Fruit fly (Drosophila melanogaster) whole organism, embryonic: ENCODE data around the gene ca.

Experiments
- CG10147 ChIP-seq: fragments of 200-800 bp; sonication (Bioruptor generic); optimal IDR thresholded peaks from 2 replicates; lab custom pipeline; 2019; ENCODE audit warnings: missing biosample characterization, mild to moderate bottlenecking, missing genetic modification characterization, moderate library complexity
- CG10654 ChIP-seq: fragments of 200-800 bp; sonication (Bioruptor generic); optimal IDR thresholded peaks from 2 replicates; lab custom pipeline; 2016; ENCODE audit warnings: missing biosample characterization, missing genetic modification characterization
- CG10959 ChIP-seq: fragments of 200-800 bp; sonication (Bioruptor generic); IDR thresholded peaks from 2 replicates; pipeline ENCODE4 v1.3.6; 2022; ENCODE audit warnings: missing biosample characterization, missing genetic modification characterization
- CG11723 ChIP-seq: fragments of 200-800 bp; sonication (Bioruptor generic); optimal IDR thresholded peaks from 2 replicates; lab custom pipeline; 2017; ENCODE audit warnings: missing biosample characterization, mild to moderate bottlenecking, missing genetic modification characterization
- CG12299 ChIP-seq: fragments of 200-800 bp; sonication (Bioruptor generic); optimal IDR thresholded peaks from 2 replicates; lab custom pipeline; 2018; ENCODE audit warnings: missing biosample characterization, mild to moderate bottlenecking, missing genetic modification characterization
- CG12744 ChIP-seq: fragments of 200-800 bp; sonication (Bioruptor generic); optimal IDR thresholded peaks from 2 replicates; lab custom pipeline; 2016; ENCODE audit warnings: missing biosample characterization, missing genetic modification characterization
- CG13123 ChIP-seq: fragments of 200-800 bp; sonication (Bioruptor generic); optimal IDR thresholded peaks from 2 replicates; lab custom pipeline; 2016; ENCODE audit warnings: missing biosample characterization, missing genetic modification characterization
- CG14860 ChIP-seq: fragments of 200-800 bp; sonication (Bioruptor generic); IDR thresholded peaks from 3 replicates; pipeline ENCODE4 v1.3.6; 2022; ENCODE audit warnings: missing biosample characterization, missing genetic modification characterization; ENCODE audit not compliant: partially characterized antibody
- CG15073 ChIP-seq: fragments of 200-800 bp; sonication (Bioruptor generic); optimal IDR thresholded peaks from 2 replicates; lab custom pipeline; 2016; ENCODE audit warnings: missing biosample characterization, missing genetic modification characterization
- CG15601 ChIP-seq: fragments of 200-800 bp; sonication (Bioruptor generic); optimal IDR thresholded peaks from 3 replicates; lab custom pipeline; 2019; ENCODE audit warnings: missing biosample characterization, mild to moderate bottlenecking, missing genetic modification characterization, moderate library complexity
- CG16863 ChIP-seq: fragments of 200-800 bp; sonication (Bioruptor generic); optimal IDR thresholded peaks from 3 replicates; lab custom pipeline; 2016; ENCODE audit warnings: missing biosample characterization, missing genetic modification characterization
- CG17359 ChIP-seq: fragments of 200-800 bp; sonication (Bioruptor generic); optimal IDR thresholded peaks from 3 replicates; lab custom pipeline; 2018; ENCODE audit warnings: missing biosample characterization, mild to moderate bottlenecking, missing genetic modification characterization, moderate library complexity
- CG17385 ChIP-seq: fragments of 200-800 bp; sonication (Bioruptor generic); optimal IDR thresholded peaks from 3 replicates; lab custom pipeline; 2018; ENCODE audit warnings: missing biosample characterization, mild to moderate bottlenecking, missing genetic modification characterization
- CG17829 ChIP-seq: fragments of 200-800 bp; optimal IDR thresholded peaks from 2 replicates; lab custom pipeline; 2019; ENCODE audit warnings: missing biosample characterization, mild to moderate bottlenecking, missing genetic modification characterization, moderate library complexity
- CG3995 ChIP-seq: fragments of 200-800 bp; sonication (Bioruptor generic); optimal IDR thresholded peaks from 3 replicates; lab custom pipeline; 2016; ENCODE audit warnings: missing biosample characterization, missing genetic modification characterization
- CG4424 ChIP-seq: fragments of 200-800 bp; sonication (Bioruptor generic); optimal IDR thresholded peaks from 3 replicates; lab custom pipeline; 2016; ENCODE audit warnings: missing biosample characterization, missing genetic modification characterization
- CG4854 ChIP-seq: fragments of 200-800 bp; sonication (Bioruptor generic); optimal IDR thresholded peaks from 2 replicates; lab custom pipeline; 2016; ENCODE audit warnings: missing biosample characterization, missing genetic modification characterization, inconsistent platforms
- CG7928 ChIP-seq: fragments of 200-800 bp; sonication (Bioruptor generic); optimal IDR thresholded peaks from 2 replicates; lab custom pipeline; 2017; ENCODE audit warnings: missing biosample characterization, mild to moderate bottlenecking, missing genetic modification characterization
- CG8478 ChIP-seq: fragments of >200 bp; optimal IDR thresholded peaks from 2 replicates; lab custom pipeline; 2018
- CG8924 ChIP-seq: fragments of 200-800 bp; optimal IDR thresholded peaks from 3 replicates; lab custom pipeline; 2019; ENCODE audit warnings: missing biosample characterization, mild to moderate bottlenecking, missing genetic modification characterization, moderate library complexity
- CG9215 ChIP-seq: fragments of 200-800 bp; sonication (Bioruptor generic); IDR thresholded peaks from 2 replicates; pipeline ENCODE4 v1.3.6; 2022; ENCODE audit warnings: missing biosample characterization, missing genetic modification characterization
- CG9817 ChIP-seq: fragments of 200-800 bp; sonication (Bioruptor generic); optimal IDR thresholded peaks from 2 replicates; lab custom pipeline; 2018; ENCODE audit warnings: missing biosample characterization, mild to moderate bottlenecking, missing genetic modification characterization, moderate library complexity
- CHES-1-like ChIP-seq: fragments of 200-800 bp; sonication (Bioruptor generic); optimal IDR thresholded peaks from 2 replicates; lab custom pipeline; 2016; ENCODE audit warnings: missing biosample characterization, missing genetic modification characterization
- Doc2 ChIP-seq: fragments of 200-800 bp; sonication (Bioruptor generic); IDR thresholded peaks from 2 replicates; pipeline ENCODE4 v1.3.6; 2022; ENCODE audit warnings: missing biosample characterization, missing genetic modification characterization
- Dref ChIP-seq: fragments of 200-800 bp; sonication (Bioruptor generic); IDR thresholded peaks from 2 replicates; pipeline ENCODE4 v1.3.6; 2022; ENCODE audit warnings: missing biosample characterization, missing genetic modification characterization
- H2.0 ChIP-seq: fragments of 200-800 bp; sonication (Bioruptor generic); IDR thresholded peaks from 2 replicates; pipeline ENCODE4 v1.3.6; 2022; ENCODE audit warnings: missing biosample characterization, missing genetic modification characterization
- Hr51 ChIP-seq, 2 experiments: fragments of 200-800 bp; sonication (Bioruptor generic); optimal IDR thresholded peaks; 2 replicates in 1 of 2; 3 replicates in 1 of 2; lab custom pipeline; 2016 to 2018; ENCODE audit warnings: missing biosample characterization in 2 of 2, missing genetic modification characterization in 2 of 2, mild to moderate bottlenecking in 1 of 2, moderate library complexity in 1 of 2
- Jarid2 ChIP-seq: fragments of 200-800 bp; sonication (Bioruptor generic); optimal IDR thresholded peaks from 3 replicates; lab custom pipeline; 2017; ENCODE audit warnings: mild to moderate bottlenecking, missing biosample characterization, missing genetic modification reagents, missing genetic modification characterization
- Med ChIP-seq: fragments of 200-800 bp; sonication (Bioruptor generic); peaks from one replicate; lab custom pipeline; 2016; ENCODE audit warnings: missing biosample characterization, missing genetic modification characterization, mild to moderate bottlenecking, inconsistent platforms, moderate library complexity
- Rfx ChIP-seq: fragments of 200-800 bp; sonication (Bioruptor generic); IDR thresholded peaks from 2 replicates; pipeline ENCODE4 v1.3.6; 2022; ENCODE audit warnings: missing biosample characterization, missing genetic modification characterization
- Sin3A ChIP-seq: fragments of >200 bp; optimal IDR thresholded peaks from 2 replicates; lab custom pipeline; 2018
- Sry-β ChIP-seq: fragments of 200-800 bp; sonication (Bioruptor generic); optimal IDR thresholded peaks from 2 replicates; lab custom pipeline; 2018; ENCODE audit warnings: missing biosample characterization, mild to moderate bottlenecking, missing genetic modification characterization, moderate library complexity
- Vsx1 ChIP-seq: fragments of 200-800 bp; sonication (Bioruptor generic); optimal IDR thresholded peaks from 2 replicates; lab custom pipeline; 2017; ENCODE audit warnings: missing biosample characterization, mild to moderate bottlenecking, missing genetic modification characterization, missing genetic modification reagents
- disco-r ChIP-seq: fragments of 200-800 bp; sonication (Bioruptor generic); optimal IDR thresholded peaks from 2 replicates; lab custom pipeline; 2016; ENCODE audit warnings: missing biosample characterization, missing genetic modification characterization
- fd96Cb ChIP-seq: fragments of 200-800 bp; sonication (Bioruptor generic); optimal IDR thresholded peaks from 2 replicates; lab custom pipeline; 2018; ENCODE audit warnings: missing biosample characterization, mild to moderate bottlenecking, missing genetic modification characterization, moderate library complexity
- gcm ChIP-seq: fragments of 200-800 bp; sonication (Bioruptor generic); optimal IDR thresholded peaks from 2 replicates; lab custom pipeline; 2019; ENCODE audit warnings: missing biosample characterization, mild to moderate bottlenecking, missing genetic modification characterization, moderate library complexity
- gcm2 ChIP-seq: fragments of 200-800 bp; sonication (Bioruptor generic); optimal IDR thresholded peaks from 2 replicates; lab custom pipeline; 2016; ENCODE audit warnings: missing biosample characterization, missing genetic modification characterization
- grn ChIP-seq: fragments of 200-800 bp; sonication (Bioruptor generic); optimal IDR thresholded peaks from 3 replicates; lab custom pipeline; 2017; ENCODE audit warnings: missing biosample characterization, missing genetic modification characterization
- hkb ChIP-seq, 2 experiments: fragments of 200-800 bp in 1 of 2; fragments of >200 bp in 1 of 2; sonication (Bioruptor generic) in 1 of 2; IDR thresholded peaks in 1 of 2; optimal IDR thresholded peaks in 1 of 2; 2 replicates each; pipeline versions ENCODE4 v1.3.6 to Lab custom; 2017 to 2022; ENCODE audit warnings: missing biosample characterization in 1 of 2, missing genetic modification characterization in 1 of 2
- jigr1 ChIP-seq: fragments of 200-800 bp; sonication (Bioruptor generic); IDR thresholded peaks from 3 replicates; pipeline ENCODE4 v1.3.6; 2022; ENCODE audit warnings: missing biosample characterization, missing genetic modification characterization
- jing ChIP-seq: fragments of 200-800 bp; sonication (Bioruptor generic); optimal IDR thresholded peaks from 2 replicates; lab custom pipeline; 2018; ENCODE audit warnings: missing biosample characterization, mild to moderate bottlenecking, missing genetic modification characterization
- maf-S ChIP-seq: fragments of 200-800 bp; sonication (Bioruptor generic); optimal IDR thresholded peaks from 2 replicates; lab custom pipeline; 2016; ENCODE audit warnings: missing biosample characterization, missing genetic modification characterization
- mirr ChIP-seq: fragments of 200-800 bp; sonication (Bioruptor generic); optimal IDR thresholded peaks from 3 replicates; lab custom pipeline; 2018; ENCODE audit warnings: missing biosample characterization, mild to moderate bottlenecking, missing genetic modification characterization
- onecut ChIP-seq: fragments of 200-800 bp; sonication (Bioruptor generic); IDR thresholded peaks from 2 replicates; pipeline ENCODE4 v1.3.6; 2022; ENCODE audit warnings: missing biosample characterization, missing genetic modification characterization
- org-1 ChIP-seq: fragments of 200-800 bp; sonication (Bioruptor generic); optimal IDR thresholded peaks from 2 replicates; lab custom pipeline; 2017; ENCODE audit warnings: missing biosample characterization, missing genetic modification characterization
- sens-2 ChIP-seq: fragments of 200-800 bp; sonication (Bioruptor generic); IDR thresholded peaks from 2 replicates; pipeline ENCODE4 v1.3.6; 2022; ENCODE audit warnings: missing biosample characterization, missing genetic modification characterization
- sna ChIP-seq: fragments of 200-800 bp; sonication (Bioruptor generic); IDR thresholded peaks from 2 replicates; pipeline ENCODE4 v1.3.6; 2022; ENCODE audit warnings: missing biosample characterization, missing genetic modification characterization; ENCODE audit not compliant: partially characterized antibody
- tll ChIP-seq, 2 experiments: fragments of 200-800 bp in 1 of 2; fragments of >200 bp in 1 of 2; sonication (Bioruptor generic) in 1 of 2; optimal IDR thresholded peaks; 2 replicates each; lab custom pipeline; 2017 to 2019; ENCODE audit warnings: missing biosample characterization in 2 of 2, missing genetic modification characterization in 2 of 2, mild to moderate bottlenecking in 1 of 2, moderate library complexity in 1 of 2
- tup ChIP-seq: fragments of 200-800 bp; sonication (Bioruptor generic); optimal IDR thresholded peaks from 2 replicates; lab custom pipeline; 2016; ENCODE audit warnings: missing biosample characterization, mild to moderate bottlenecking, missing genetic modification characterization, moderate library complexity
- vvl ChIP-seq: fragments of 200-800 bp; sonication (Bioruptor generic); IDR thresholded peaks from 2 replicates; pipeline ENCODE4 v1.3.6; 2022; ENCODE audit warnings: missing biosample characterization, missing genetic modification characterization

The ca gene

DNA sequence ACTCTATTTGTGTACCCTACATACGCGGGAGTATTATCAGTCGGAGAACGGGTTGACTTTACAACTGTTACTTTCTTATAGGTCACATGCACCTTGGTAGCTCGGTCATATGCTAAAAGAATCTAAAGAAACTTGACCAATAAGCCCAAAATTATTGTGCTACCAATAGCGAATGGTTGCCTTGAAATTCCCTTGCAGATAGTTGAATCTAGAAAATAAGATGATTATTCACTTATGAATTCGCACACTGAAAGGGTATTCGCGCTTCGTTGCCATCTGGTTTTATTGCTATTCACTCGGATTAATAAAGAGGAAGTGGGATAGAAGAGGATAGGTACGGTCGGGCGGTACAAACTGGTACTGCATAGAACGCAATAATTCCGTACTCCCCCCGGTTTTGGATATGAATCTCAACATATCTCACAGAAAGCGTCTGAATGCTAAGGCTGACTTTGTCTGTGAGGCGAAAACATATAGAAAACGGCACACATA is 32.7 kb upstream of the ca start (continued):
- peak; percentile 89 for TF ChIP-seq Rfx (GFP tag; lab: Robert Waterston, UW)
- TF ChIP-seq Med (GFP tag; lab: Kevin White, UChicago), result peak; percentile 96
- TF ChIP-seq CG15073 (GFP tag; lab: Kevin White, UChicago), result no peak
- TF ChIP-seq CG15601 (tag; lab: Kevin White, UChicago), result peak; percentile 18
- peak; percentile 82 for TF ChIP-seq CG9215 (GFP tag; lab: Robert Waterston, UW)
- TF ChIP-seq mirr (GFP tag; lab: Kevin White, UChicago), result peak; percentile 63
- peak; percentile 44 for TF ChIP-seq CG13123 (GFP tag; lab: Kevin White, UChicago)
- peak; percentile 77 for TF ChIP-seq CG9817 (tag; lab: Kevin White, UChicago)
- peak; percentile 46 for TF ChIP-seq CG10959 (GFP tag; lab: Robert Waterston, UW)
- TF ChIP-seq grn (GFP tag; lab: Kevin White, UChicago), result peak; percentile 27
- TF ChIP-seq CG10654, result peak; percentile 38
- TF ChIP-seq CG8478 (lab: Kevin White, UChicago), result no peak
- no peak for TF ChIP-seq Dref (GFP tag; lab: Robert Waterston, UW)
- TF ChIP-seq gcm (GFP tag; lab: Kevin White, UChicago), result no peak
- no peak for TF ChIP-seq CG14860 (GFP tag; lab: Robert Waterston, UW)
- peak; percentile 48 for TF ChIP-seq org-1 (GFP tag; lab: Kevin White, UChicago)
- no peak for TF ChIP-seq Sin3A (lab: Kevin White, UChicago)
- peak; percentile 81 for TF ChIP-seq CG10147 (GFP tag; lab: Kevin White, UChicago)
- TF ChIP-seq vvl (GFP tag; lab: Robert Waterston, UW), result peak; percentile 69
- TF ChIP-seq H2.0 (GFP tag; lab: Robert Waterston, UW), result peak; percentile 33; the same call in 1 of the 2 replicates
- peak; percentile 68 for TF ChIP-seq CG16863 (GFP tag; lab: Kevin White, UChicago)
- TF ChIP-seq CG11723 (GFP tag; lab: Kevin White, UChicago), result peak; percentile 41
- TF ChIP-seq CG17385 (GFP tag; lab: Kevin White, UChicago), result peak; percentile 67
- no peak for TF ChIP-seq hkb (optimal IDR thresholded peaks at IDR 0.05; lab: Kevin White, UChicago)
- TF ChIP-seq hkb (GFP tag; IDR thresholded peaks at IDR 0.05; lab: Robert Waterston, UW), result peak; percentile 77
- 0 out of 3 replicates have a peak, but pooled peaks have one; percentile 38 for TF ChIP-seq jigr1 (GFP tag; lab: Robert Waterston, UW)
- peak in 1 of 2 experiments; percentile 8 for TF ChIP-seq tll (GFP tag; optimal IDR thresholded peaks at IDR 0.05; lab: Kevin White, UChicago)
- peak; percentile 64 for TF ChIP-seq CG4424 (GFP tag; lab: Kevin White, UChicago)
- peak; percentile 52 for TF ChIP-seq CG8924 (tag; lab: Kevin White, UChicago)
- TF ChIP-seq onecut (GFP tag; lab: Robert Waterston, UW), result peak; percentile 10; the same call in 1 of the 2 replicates
- TF ChIP-seq CHES-1-like (GFP tag; lab: Kevin White, UChicago), result peak; percentile 77
- peak; percentile 52 for TF ChIP-seq jing (GFP tag; lab: Kevin White, UChicago)
- no peak for TF ChIP-seq Sry-β (GFP tag; lab: Kevin White, UChicago)
- no peak for TF ChIP-seq tup (GFP tag; lab: Kevin White, UChicago)
- TF ChIP-seq CG3995 (GFP tag; lab: Kevin White, UChicago), result peak; percentile 32
- TF ChIP-seq CG17359 (tag; lab: Kevin White, UChicago), result peak; percentile 57
- peak; percentile 11 for TF ChIP-seq CG7928 (GFP tag; lab: Kevin White, UChicago)
- TF ChIP-seq Doc2 (GFP tag; lab: Robert Waterston, UW), result no peak
- TF ChIP-seq sens-2, result no peak
- peak; percentile 9 for TF ChIP-seq CG12744 (GFP tag; lab: Kevin White, UChicago)
- no peak for TF ChIP-seq Vsx1 (GFP tag; lab: Kevin White, UChicago)
- TF ChIP-seq fd96Cb (tag; lab: Kevin White, UChicago), result peak; percentile 68
- TF ChIP-seq CG4854 (GFP tag; lab: Kevin White, UChicago), result peak; percentile 56
- peak; percentile 33 for TF ChIP-seq gcm2 (GFP tag; lab: Kevin White, UChicago)
- peak; percentile 12 for TF ChIP-seq CG12299 (tag; lab: Kevin White, UChicago)
- TF ChIP-seq Jarid2 (GFP tag; lab: Kevin White, UChicago), result peak; percentile 45
- TF ChIP-seq sna (GFP tag; lab: Robert Waterston, UW), result no peak
- TF ChIP-seq disco-r (GFP tag; lab: Kevin White, UChicago), result peak; percentile 48
- TF ChIP-seq CG17829 (tag; lab: Kevin White, UChicago), result peak; percentile 35
- TF ChIP-seq maf-S, result peak; percentile 71
- peak; percentile 74 to 82 for TF ChIP-seq Hr51 (GFP tag; optimal IDR thresholded peaks at IDR 0.05; lab: Kevin White, UChicago)
